Fruit fly (Drosophila melanogaster): Measurements from ENCODE around the gene CG1801.

CG1801 gene

DNA sequence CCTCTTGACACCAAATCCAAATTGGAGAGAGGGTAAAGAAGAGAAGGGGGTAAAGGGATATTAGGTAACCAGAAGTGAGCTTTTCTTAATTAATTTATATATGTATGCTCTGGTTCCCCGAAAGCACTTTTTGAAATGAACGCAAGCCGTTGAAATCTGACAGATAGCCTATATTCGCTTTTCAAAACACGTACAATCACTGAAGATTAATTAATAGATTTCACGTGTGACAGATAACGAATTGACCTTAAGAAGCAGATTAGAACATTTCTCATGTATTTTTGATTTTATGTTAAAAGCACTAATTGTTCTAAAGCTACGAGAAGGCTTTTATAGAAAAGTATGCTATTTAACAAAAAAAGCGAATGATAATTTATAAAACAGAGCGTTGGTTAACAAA lies 19.7 kb upstream of the CG1801 start:
- TF ChIP-seq ttk (optimal IDR thresholded peaks at IDR 0.05) (no peak), Sin3A (optimal IDR thresholded peaks at IDR 0.05) (no peak), h (optimal IDR thresholded peaks at IDR 0.05) (no peak), insv (optimal IDR thresholded peaks at IDR 0.05) (no peak), Myc (optimal IDR thresholded peaks at IDR 0.05) (no peak), psq (optimal IDR thresholded peaks at IDR 0.05) (no peak)

DNA sequence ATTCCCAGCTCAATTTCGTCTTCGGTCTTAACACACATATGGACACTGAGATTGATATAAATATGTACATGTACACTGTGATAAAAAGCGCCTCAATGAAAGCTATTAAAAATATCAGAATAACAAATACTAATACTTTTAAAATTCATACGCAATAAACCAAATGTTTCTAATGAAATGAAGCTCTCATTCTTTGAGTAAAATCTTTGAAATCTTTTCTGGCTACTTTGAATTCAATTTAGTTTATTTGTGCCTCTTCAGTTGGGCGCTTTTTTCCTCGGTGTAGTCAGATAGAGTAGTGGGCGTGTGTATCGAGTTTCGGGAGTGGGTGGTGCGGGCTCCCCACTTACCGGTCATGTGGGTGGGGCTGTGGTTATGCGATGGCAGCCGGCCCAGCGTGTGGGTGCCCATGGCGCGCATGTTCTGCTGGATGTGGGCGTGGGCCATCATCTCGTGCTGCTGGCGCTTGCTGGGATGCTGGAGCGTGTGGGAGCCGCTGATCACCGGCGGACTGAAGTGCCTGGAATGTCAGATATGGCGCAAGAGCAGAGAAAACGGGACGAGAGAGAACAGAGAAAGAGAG lies 17.3 kb upstream of the CG1801 start:
- TF ChIP-seq Myc (optimal IDR thresholded peaks at IDR 0.05) = no peak
- no peak for TF ChIP-seq insv (optimal IDR thresholded peaks at IDR 0.05)
- no peak for TF ChIP-seq Sin3A (optimal IDR thresholded peaks at IDR 0.05)
- TF ChIP-seq h (optimal IDR thresholded peaks at IDR 0.05) = no peak
- no peak for TF ChIP-seq ttk (optimal IDR thresholded peaks at IDR 0.05)
- TF ChIP-seq psq (optimal IDR thresholded peaks at IDR 0.05) = no peak

DNA sequence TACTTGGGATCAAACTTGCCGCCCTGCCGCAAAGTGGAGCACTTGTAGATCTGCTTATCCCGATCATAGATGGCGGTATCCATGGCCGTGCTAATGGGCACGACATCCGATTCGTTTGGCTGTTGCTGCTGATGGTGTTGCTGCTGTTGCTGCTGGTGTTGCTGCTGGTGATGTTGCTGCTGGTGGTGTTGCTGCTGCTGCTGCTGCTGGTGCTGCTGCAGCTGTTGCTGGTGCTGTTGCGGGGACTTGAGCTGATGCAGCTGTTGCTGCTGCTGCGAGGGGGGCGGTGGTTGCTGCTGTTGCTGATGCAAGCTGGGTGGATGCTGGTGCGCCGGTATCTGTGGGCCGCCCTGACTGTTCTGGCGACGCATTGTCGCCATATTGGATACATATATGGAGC lies 15.8 kb upstream of the CG1801 start:
- no peak for TF ChIP-seq Sin3A (optimal IDR thresholded peaks at IDR 0.05)
- no peak for TF ChIP-seq Myc (optimal IDR thresholded peaks at IDR 0.05)
- TF ChIP-seq ttk (optimal IDR thresholded peaks at IDR 0.05) = no peak
- TF ChIP-seq insv (optimal IDR thresholded peaks at IDR 0.05) = no peak
- TF ChIP-seq psq (optimal IDR thresholded peaks at IDR 0.05) = no peak
- TF ChIP-seq h (optimal IDR thresholded peaks at IDR 0.05) = no peak

DNA sequence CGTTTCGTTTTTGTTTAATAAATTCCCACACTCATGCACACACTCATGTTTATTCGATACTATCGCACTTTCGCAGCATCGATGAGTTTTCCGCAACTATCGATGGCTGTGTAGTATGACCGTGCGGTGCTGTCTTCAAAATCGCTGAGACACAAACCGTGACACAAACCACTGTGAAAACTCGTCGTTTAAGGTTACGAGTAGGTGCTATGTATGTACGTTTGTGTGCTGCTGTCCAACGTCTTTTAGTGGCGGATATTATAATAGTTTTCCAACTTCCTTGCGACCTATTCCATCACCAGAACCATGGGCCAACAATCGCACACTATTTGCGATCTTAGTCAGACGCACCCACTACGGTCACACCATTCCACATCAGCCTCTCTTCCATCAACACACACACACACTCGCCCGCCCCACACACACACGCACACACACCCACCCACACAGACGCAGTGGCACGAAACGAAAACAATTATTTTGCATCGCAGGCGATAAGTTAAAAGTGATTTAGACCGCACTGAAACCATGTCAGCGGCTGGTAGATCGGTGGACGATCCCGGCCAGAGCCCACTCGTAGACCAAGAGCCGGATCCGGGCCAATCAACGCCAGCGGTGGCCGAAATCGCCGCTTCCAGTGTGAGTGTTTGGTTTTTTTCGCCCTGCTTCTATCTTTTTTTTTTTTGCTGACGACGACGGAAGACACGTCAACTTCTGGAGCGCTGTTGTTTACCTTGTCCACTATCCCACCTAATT lies 6.8 kb upstream of the CG1801 start, which contains the start of the genes Dd and CG1486:
Gene Dd (minus strand): TSS at position 77 of the 756 bp plus-strand sequence.
Gene CG1486 (plus strand): TSS at position 114 of the 756 bp plus-strand sequence.
- TF ChIP-seq insv (optimal IDR thresholded peaks at IDR 0.05) (no peak), Sin3A (optimal IDR thresholded peaks at IDR 0.05) (peak; percentile 13)

DNA sequence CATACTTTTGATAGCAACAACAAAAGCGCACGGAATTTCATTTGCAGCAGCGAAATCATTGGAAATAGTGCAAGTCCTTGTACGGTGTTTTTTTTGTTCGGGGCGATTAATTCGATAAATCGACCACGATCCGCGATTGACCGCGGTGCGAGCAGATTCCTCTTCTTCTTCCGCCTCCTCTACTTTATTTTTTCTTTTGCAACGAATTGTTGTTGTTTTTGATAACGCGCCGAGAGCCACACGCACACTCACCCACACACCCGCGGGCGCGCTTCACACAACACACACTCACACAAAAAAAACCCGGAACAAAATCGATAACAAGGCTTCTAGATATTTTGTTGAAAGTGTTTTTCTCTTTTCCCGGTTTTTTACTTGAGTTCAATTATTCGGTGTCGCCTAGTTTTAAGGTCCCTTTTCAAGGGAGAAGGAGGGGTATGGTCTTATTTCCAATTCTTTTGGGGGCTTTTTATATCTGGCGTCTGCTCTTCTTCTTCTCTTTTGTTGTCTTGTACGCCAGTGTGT lies 5.9 kb upstream of the CG1801 start:
- TF ChIP-seq psq (optimal IDR thresholded peaks at IDR 0.05) = no peak
- TF ChIP-seq insv (optimal IDR thresholded peaks at IDR 0.05) = no peak
- TF ChIP-seq h (optimal IDR thresholded peaks at IDR 0.05) = no peak
- TF ChIP-seq Sin3A (optimal IDR thresholded peaks at IDR 0.05) = no peak
- no peak for TF ChIP-seq Myc (optimal IDR thresholded peaks at IDR 0.05)
- TF ChIP-seq ttk (optimal IDR thresholded peaks at IDR 0.05) = no peak

DNA sequence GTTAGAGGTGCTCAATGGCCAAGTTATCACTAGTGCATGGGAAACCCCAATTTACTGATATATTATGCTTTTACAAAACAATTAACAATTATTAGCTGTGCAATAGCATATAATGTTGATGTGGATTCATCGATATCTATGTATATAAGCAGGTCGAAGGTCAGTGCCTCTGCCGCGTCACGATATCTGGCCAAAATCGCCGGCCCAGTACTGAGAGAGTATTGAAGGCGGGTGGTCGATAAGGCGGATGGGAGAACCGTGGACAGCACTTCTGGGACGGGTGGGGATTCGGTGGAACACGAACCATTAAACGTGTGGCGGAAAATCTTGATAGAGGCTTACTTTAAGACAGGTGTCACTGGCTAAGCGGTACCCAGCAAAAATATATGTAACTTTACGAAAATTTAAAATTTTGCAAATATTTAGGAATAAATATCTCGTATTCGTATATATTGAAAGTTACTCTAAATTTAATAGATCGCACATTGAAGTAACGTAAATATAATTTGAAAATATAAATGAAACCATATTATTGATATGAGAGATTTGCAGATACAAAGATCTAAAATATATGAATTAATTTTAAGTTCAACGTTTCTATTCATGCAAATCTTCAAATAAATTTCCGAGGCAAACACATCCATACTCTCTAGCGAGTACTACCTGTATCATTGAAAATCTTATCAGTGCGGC lies 5.1 kb upstream of the CG1801 start:
- TF ChIP-seq ttk (optimal IDR thresholded peaks at IDR 0.05) (no peak), psq (optimal IDR thresholded peaks at IDR 0.05) (no peak), Sin3A (optimal IDR thresholded peaks at IDR 0.05) (no peak), insv (optimal IDR thresholded peaks at IDR 0.05) (no peak), Myc (optimal IDR thresholded peaks at IDR 0.05) (no peak), h (optimal IDR thresholded peaks at IDR 0.05) (no peak)

DNA sequence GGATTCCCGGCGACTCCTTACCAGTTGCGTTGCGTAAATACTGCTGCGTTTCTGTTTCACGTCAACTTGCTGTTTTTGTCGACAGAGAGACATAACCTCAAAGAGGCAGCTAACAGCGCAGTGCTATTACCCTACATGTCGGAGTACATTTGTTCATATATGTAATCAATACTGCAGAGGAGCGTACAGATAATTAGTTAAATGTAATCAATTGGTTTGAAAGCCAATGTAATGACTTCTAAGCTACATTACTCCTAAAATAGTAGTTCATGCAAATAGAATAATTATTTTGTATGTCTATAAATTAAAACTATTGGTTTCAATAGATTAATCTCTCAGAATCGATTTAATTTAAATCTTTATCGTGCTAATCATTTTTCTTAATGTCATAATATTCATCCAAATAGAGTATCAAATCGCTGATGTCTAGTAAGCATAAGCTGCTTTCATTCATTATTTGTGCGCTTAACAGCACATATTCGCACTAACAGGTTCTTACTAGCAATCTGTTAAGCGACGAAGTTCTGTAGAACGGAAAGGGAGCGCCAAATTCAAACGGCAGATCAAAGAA lies 2.0 kb upstream of the CG1801 start, which contains the start of the genes SLIRP1 and anox:
Gene SLIRP1 (minus strand): TSS at position 95 of the 571 bp plus-strand sequence.
Gene anox (minus strand): TSS at position 95 of the 571 bp plus-strand sequence.
- TF ChIP-seq Sin3A (optimal IDR thresholded peaks at IDR 0.05) = no peak
- no peak for TF ChIP-seq insv (optimal IDR thresholded peaks at IDR 0.05)
- TF ChIP-seq Myc (optimal IDR thresholded peaks at IDR 0.05) = no peak
- no peak for TF ChIP-seq ttk (optimal IDR thresholded peaks at IDR 0.05)
- TF ChIP-seq h (optimal IDR thresholded peaks at IDR 0.05) = no peak

DNA sequence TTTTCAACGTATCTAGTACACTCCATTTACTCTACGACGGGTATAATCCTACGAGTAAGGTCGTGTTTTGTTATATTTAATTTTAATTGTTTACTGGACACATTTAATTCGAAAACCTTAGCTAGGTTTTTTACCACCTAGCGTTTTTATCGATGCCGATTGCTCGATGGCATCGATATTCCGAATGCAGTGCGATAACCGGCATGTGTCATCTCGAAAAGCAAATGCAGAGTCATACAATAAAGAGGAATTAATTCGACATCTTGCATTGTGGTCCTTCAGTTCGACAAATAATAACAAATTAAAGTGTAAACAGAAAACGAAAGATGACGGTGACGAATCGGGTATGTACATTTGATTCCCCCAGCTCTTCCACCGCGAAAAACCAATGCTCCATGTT lies 1.5 kb downstream of the CG1801 start, which contains the start of gene Rpt6:
Gene Rpt6 (plus strand): TSS at position 201 of the 400 bp plus-strand sequence.
- TF ChIP-seq Myc (optimal IDR thresholded peaks at IDR 0.05) = no peak
- TF ChIP-seq insv (optimal IDR thresholded peaks at IDR 0.05) = no peak
- TF ChIP-seq ttk (optimal IDR thresholded peaks at IDR 0.05) = no peak
- TF ChIP-seq psq (optimal IDR thresholded peaks at IDR 0.05) = no peak
- no peak for TF ChIP-seq Sin3A (optimal IDR thresholded peaks at IDR 0.05)
- no peak for TF ChIP-seq h (optimal IDR thresholded peaks at IDR 0.05)

DNA sequence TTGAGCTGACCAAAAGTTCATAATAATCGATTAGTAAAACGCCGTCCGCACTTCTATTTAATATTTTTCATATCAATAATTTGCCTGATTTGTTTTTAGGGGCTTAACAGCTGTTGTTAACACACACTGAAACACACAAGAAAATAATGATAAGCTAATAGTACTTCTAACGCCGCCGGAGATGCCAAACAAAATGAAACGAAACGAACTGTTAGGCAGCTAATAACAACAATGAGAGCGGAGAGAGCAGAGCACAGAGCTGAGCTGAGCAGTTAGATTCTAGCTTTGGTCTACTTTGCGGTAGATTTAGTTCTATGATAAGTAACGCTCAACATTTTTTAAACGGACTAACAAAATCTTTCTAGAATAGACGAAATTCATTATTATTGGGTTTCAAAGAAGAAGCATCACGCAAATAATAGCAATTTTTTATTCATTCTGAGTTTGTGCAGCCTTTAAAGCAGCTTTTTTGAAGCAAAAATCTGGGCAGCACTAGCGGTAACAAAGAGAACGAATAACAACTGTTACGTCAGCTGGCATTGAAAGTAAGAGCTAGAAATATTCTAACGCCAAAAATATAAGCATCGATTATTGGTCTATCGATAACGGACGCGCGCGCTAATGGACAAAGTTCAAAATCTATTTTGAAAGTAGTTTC lies 10.7 kb downstream of the CG1801 start, which contains the start of gene Abca3:
Gene Abca3 (minus strand): TSS at position 181 of the 658 bp plus-strand sequence.
- TF ChIP-seq ttk (optimal IDR thresholded peaks at IDR 0.05) (no peak), psq (optimal IDR thresholded peaks at IDR 0.05) (no peak), insv (optimal IDR thresholded peaks at IDR 0.05) (no peak), h (optimal IDR thresholded peaks at IDR 0.05) (no peak), Sin3A (optimal IDR thresholded peaks at IDR 0.05) (no peak), Myc (optimal IDR thresholded peaks at IDR 0.05) (no peak)

DNA sequence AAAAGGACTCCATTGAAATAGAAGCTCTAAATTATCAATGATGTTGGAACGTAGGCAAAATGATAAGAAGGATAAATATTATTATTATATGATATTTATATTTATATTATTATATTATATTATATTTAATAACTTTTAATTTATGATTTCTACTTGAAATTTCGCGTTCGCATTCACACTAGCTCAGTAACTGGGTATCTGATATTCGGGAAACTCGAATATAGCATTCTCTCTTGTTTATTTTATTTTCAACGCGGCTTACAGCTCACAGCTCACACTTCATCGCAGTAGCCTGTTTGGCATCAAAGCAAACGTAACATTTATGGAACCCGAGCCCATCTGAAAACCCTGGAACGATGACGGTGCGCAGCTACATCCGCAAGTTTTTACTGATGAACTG lies 32.3 kb downstream of the CG1801 start, which contains the start of gene CG1494:
Gene CG1494 (plus strand): TSS at position 301 of the 400 bp plus-strand sequence.
- TF ChIP-seq Myc (optimal IDR thresholded peaks at IDR 0.05) (no peak), ttk (optimal IDR thresholded peaks at IDR 0.05) (no peak), insv (optimal IDR thresholded peaks at IDR 0.05) (no peak), psq (optimal IDR thresholded peaks at IDR 0.05) (no peak), Sin3A (optimal IDR thresholded peaks at IDR 0.05) (no peak), h (optimal IDR thresholded peaks at IDR 0.05) (no peak)

DNA sequence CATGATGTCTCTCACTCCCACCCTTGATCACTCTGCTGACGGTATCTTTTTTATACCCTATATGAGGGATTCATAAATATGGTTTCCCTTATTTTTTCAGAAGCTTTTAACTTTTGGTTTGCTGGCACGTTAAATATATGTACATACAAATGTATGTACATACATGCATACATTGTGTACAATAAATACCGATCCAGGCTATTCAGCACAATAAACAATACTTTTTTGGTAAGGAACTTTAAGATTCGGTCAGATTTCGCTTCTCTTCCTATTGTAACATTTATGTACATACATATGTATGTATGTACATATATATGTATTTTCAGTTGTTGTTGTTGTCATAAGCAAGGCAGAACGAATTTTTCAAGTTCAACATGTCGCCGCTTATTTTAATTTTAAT lies 35.3 kb downstream of the CG1801 start:
- TF ChIP-seq ttk (optimal IDR thresholded peaks at IDR 0.05) (no peak), insv (optimal IDR thresholded peaks at IDR 0.05) (no peak), Myc (optimal IDR thresholded peaks at IDR 0.05) (no peak), psq (optimal IDR thresholded peaks at IDR 0.05) (no peak), Sin3A (optimal IDR thresholded peaks at IDR 0.05) (no peak), h (optimal IDR thresholded peaks at IDR 0.05) (no peak)
